Fruit fly (Drosophila melanogaster) whole organism, embryonic: Measurements from ENCODE around the gene CG46460.

Experiments
- Asciz ChIP-seq: fragments of 200-800 bp; sonication (Bioruptor generic); optimal IDR thresholded peaks from 2 replicates; lab custom pipeline; 2017; ENCODE audit warnings: missing biosample characterization, mild to moderate bottlenecking, missing genetic modification characterization, missing genetic modification reagents
- Atf-2 ChIP-seq: fragments of 200-800 bp; sonication (Bioruptor generic); optimal IDR thresholded peaks from 2 replicates; lab custom pipeline; 2016; ENCODE audit warnings: missing biosample characterization, missing genetic modification characterization
- Blimp-1 ChIP-seq: fragments of 200-800 bp; sonication (Bioruptor generic); optimal IDR thresholded peaks from 3 replicates; lab custom pipeline; 2018; ENCODE audit warnings: missing biosample characterization, missing genetic modification characterization, mild to moderate bottlenecking, moderate library complexity, missing genetic modification reagents
- CG10431 ChIP-seq: fragments of 200-800 bp; sonication (Bioruptor generic); optimal IDR thresholded peaks from 3 replicates; lab custom pipeline; 2018; ENCODE audit warnings: missing biosample characterization, mild to moderate bottlenecking, missing genetic modification characterization
- CG10462 ChIP-seq: fragments of 200-800 bp; sonication (Bioruptor generic); optimal IDR thresholded peaks from 2 replicates; lab custom pipeline; 2016; ENCODE audit warnings: missing biosample characterization, missing genetic modification characterization
- CG10979 ChIP-seq: fragments of 200-800 bp; sonication (Bioruptor generic); optimal IDR thresholded peaks from 2 replicates; lab custom pipeline; 2018; ENCODE audit warnings: missing biosample characterization, mild to moderate bottlenecking, missing genetic modification characterization, moderate library complexity
- CG14050 ChIP-seq: fragments of 200-800 bp; sonication (Bioruptor generic); IDR thresholded peaks from 3 replicates; pipeline ENCODE4 v1.3.6; 2022; ENCODE audit warnings: missing biosample characterization, missing genetic modification characterization
- CG15073 ChIP-seq: fragments of 200-800 bp; sonication (Bioruptor generic); optimal IDR thresholded peaks from 2 replicates; lab custom pipeline; 2016; ENCODE audit warnings: missing biosample characterization, missing genetic modification characterization
- CG16863 ChIP-seq: fragments of 200-800 bp; sonication (Bioruptor generic); optimal IDR thresholded peaks from 3 replicates; lab custom pipeline; 2016; ENCODE audit warnings: missing biosample characterization, missing genetic modification characterization
- CG17829 ChIP-seq: fragments of 200-800 bp; optimal IDR thresholded peaks from 2 replicates; lab custom pipeline; 2019; ENCODE audit warnings: missing biosample characterization, mild to moderate bottlenecking, missing genetic modification characterization, moderate library complexity
- CG2120 ChIP-seq: fragments of 200-800 bp; sonication (Bioruptor generic); optimal IDR thresholded peaks from 3 replicates; lab custom pipeline; 2016; ENCODE audit warnings: missing biosample characterization, missing genetic modification characterization
- CG31365 ChIP-seq: fragments of 200-800 bp; sonication (Bioruptor generic); optimal IDR thresholded peaks from 2 replicates; lab custom pipeline; 2018; ENCODE audit warnings: missing biosample characterization, mild to moderate bottlenecking, missing genetic modification characterization
- CG31388 ChIP-seq: fragments of 200-800 bp; sonication (Bioruptor generic); optimal IDR thresholded peaks from 2 replicates; lab custom pipeline; 2016; ENCODE audit warnings: missing biosample characterization, missing genetic modification characterization
- CG31441 ChIP-seq: fragments of 200-800 bp; sonication (Bioruptor generic); IDR thresholded peaks from 2 replicates; pipeline ENCODE4 v1.3.6; 2022; ENCODE audit warnings: missing biosample characterization, missing genetic modification characterization
- CG3163 ChIP-seq: fragments of 200-800 bp; sonication (Bioruptor generic); optimal IDR thresholded peaks from 3 replicates; lab custom pipeline; 2016; ENCODE audit warnings: missing biosample characterization, missing genetic modification characterization
- CG32772 ChIP-seq: fragments of 200-800 bp; sonication (Bioruptor generic); IDR thresholded peaks from 2 replicates; pipeline ENCODE4 v1.3.6; 2022; ENCODE audit warnings: missing biosample characterization, missing genetic modification characterization
- CG3407 ChIP-seq: fragments of 200-800 bp; sonication (Bioruptor generic); optimal IDR thresholded peaks from 2 replicates; lab custom pipeline; 2018; ENCODE audit warnings: missing biosample characterization, mild to moderate bottlenecking, missing genetic modification characterization
- CG34376 ChIP-seq: fragments of 200-800 bp; sonication (Bioruptor generic); optimal IDR thresholded peaks from 2 replicates; lab custom pipeline; 2018; ENCODE audit warnings: missing biosample characterization, mild to moderate bottlenecking, missing genetic modification characterization
- CG3995 ChIP-seq: fragments of 200-800 bp; sonication (Bioruptor generic); optimal IDR thresholded peaks from 3 replicates; lab custom pipeline; 2016; ENCODE audit warnings: missing biosample characterization, missing genetic modification characterization
- CG42726 ChIP-seq: fragments of 200-800 bp; sonication (Bioruptor generic); IDR thresholded peaks from 2 replicates; pipeline ENCODE4 v1.3.6; 2022; ENCODE audit warnings: missing biosample characterization, missing genetic modification characterization; ENCODE audit not compliant: partially characterized antibody
- CG4360 ChIP-seq: fragments of 200-800 bp; sonication (Bioruptor generic); IDR thresholded peaks from 2 replicates; pipeline ENCODE4 v1.3.6; 2022; ENCODE audit warnings: missing biosample characterization, missing genetic modification characterization
- CG7271 ChIP-seq: fragments of 200-800 bp; sonication (Bioruptor generic); optimal IDR thresholded peaks from 2 replicates; lab custom pipeline; 2018; ENCODE audit warnings: missing biosample characterization, mild to moderate bottlenecking, missing genetic modification characterization, moderate library complexity
- CG7372 ChIP-seq: fragments of 200-800 bp; sonication (Bioruptor generic); IDR thresholded peaks from 2 replicates; pipeline ENCODE4 v1.3.6; 2022; ENCODE audit warnings: missing biosample characterization, missing genetic modification characterization
- CG8765 ChIP-seq: fragments of 200-800 bp; sonication (Bioruptor generic); IDR thresholded peaks from 2 replicates; pipeline ENCODE4 v1.3.6; 2022; ENCODE audit warnings: missing biosample characterization, missing genetic modification characterization
- CG9609 ChIP-seq: fragments of 200-800 bp; sonication (Bioruptor generic); optimal IDR thresholded peaks from 3 replicates; lab custom pipeline; 2016; ENCODE audit warnings: missing biosample characterization, missing genetic modification characterization
- CG9797 ChIP-seq: fragments of 200-800 bp; sonication (Bioruptor generic); optimal IDR thresholded peaks from 3 replicates; lab custom pipeline; 2018; ENCODE audit warnings: missing biosample characterization, mild to moderate bottlenecking, missing genetic modification characterization
- CG9932 ChIP-seq: fragments of 200-800 bp; sonication (Bioruptor generic); IDR thresholded peaks from 2 replicates; pipeline ENCODE4 v1.3.6; 2022; ENCODE audit warnings: missing biosample characterization, missing genetic modification characterization
- D19A ChIP-seq: fragments of 200-800 bp; optimal IDR thresholded peaks from 3 replicates; lab custom pipeline; 2019; ENCODE audit warnings: missing biosample characterization, mild to moderate bottlenecking, missing genetic modification characterization, moderate library complexity
- Dbx ChIP-seq: fragments of 200-800 bp; sonication (Bioruptor generic); IDR thresholded peaks from 3 replicates; pipeline ENCODE4 v1.3.6; 2022; ENCODE audit warnings: missing biosample characterization, missing genetic modification characterization
- Eip74EF ChIP-seq, 2 experiments: fragments of 200-800 bp in 1 of 2; fragments of >200 bp in 1 of 2; sonication (Bioruptor generic) in 1 of 2; optimal IDR thresholded peaks; 2 replicates each; lab custom pipeline; 2017 to 2019; ENCODE audit warnings: missing biosample characterization in 2 of 2, missing genetic modification characterization in 2 of 2, mild to moderate bottlenecking in 1 of 2, moderate library complexity in 1 of 2
- Elba2 ChIP-seq: fragments of 200-800 bp; sonication (Bioruptor generic); optimal IDR thresholded peaks from 3 replicates; lab custom pipeline; 2016; ENCODE audit warnings: missing biosample characterization, missing genetic modification characterization
- Hey ChIP-seq: fragments of 200-800 bp; sonication (Bioruptor generic); optimal IDR thresholded peaks from 3 replicates; lab custom pipeline; 2018; ENCODE audit warnings: missing biosample characterization, mild to moderate bottlenecking, missing genetic modification characterization
- HmgD ChIP-seq: fragments of 200-800 bp; sonication (Bioruptor generic); optimal IDR thresholded peaks from 3 replicates; lab custom pipeline; 2016; ENCODE audit warnings: missing biosample characterization, missing genetic modification characterization
- Six4 ChIP-seq: fragments of 200-800 bp; sonication (Bioruptor generic); optimal IDR thresholded peaks from 2 replicates; lab custom pipeline; 2016; ENCODE audit warnings: missing biosample characterization, missing genetic modification characterization
- Sry-β ChIP-seq: fragments of 200-800 bp; sonication (Bioruptor generic); optimal IDR thresholded peaks from 2 replicates; lab custom pipeline; 2018; ENCODE audit warnings: missing biosample characterization, mild to moderate bottlenecking, missing genetic modification characterization, moderate library complexity
- ac ChIP-seq: fragments of 200-800 bp; sonication (Bioruptor generic); optimal IDR thresholded peaks from 3 replicates; lab custom pipeline; 2017; ENCODE audit warnings: missing biosample characterization, mild to moderate bottlenecking, missing genetic modification characterization
- al ChIP-seq: fragments of 200-800 bp; sonication (Bioruptor generic); IDR thresholded peaks from 2 replicates; pipeline ENCODE4 v1.3.6; 2022; ENCODE audit warnings: missing biosample characterization, missing genetic modification characterization
- bcd ChIP-seq: fragments of 200-800 bp; sonication (Bioruptor generic); optimal IDR thresholded peaks from 2 replicates; lab custom pipeline; 2017; ENCODE audit warnings: missing biosample characterization, mild to moderate bottlenecking, missing genetic modification characterization
- crp ChIP-seq, 2 experiments: fragments of 200-800 bp; sonication (Bioruptor generic); optimal IDR thresholded peaks; 2 replicates in 1 of 2; 3 replicates in 1 of 2; lab custom pipeline; 2017; ENCODE audit warnings: missing biosample characterization in 2 of 2, missing genetic modification characterization in 2 of 2, mild to moderate bottlenecking in 1 of 2, moderate library complexity in 1 of 2
- dmrt11E ChIP-seq: fragments of 200-800 bp; sonication (Bioruptor generic); optimal IDR thresholded peaks from 3 replicates; lab custom pipeline; 2018; ENCODE audit warnings: missing biosample characterization, mild to moderate bottlenecking, missing genetic modification characterization, moderate library complexity
- emc ChIP-seq: fragments of 200-800 bp; sonication (Bioruptor generic); optimal IDR thresholded peaks from 2 replicates; lab custom pipeline; 2016; ENCODE audit warnings: missing biosample characterization, missing genetic modification characterization
- ham ChIP-seq: fragments of 200-800 bp; sonication (Bioruptor generic); IDR thresholded peaks from 2 replicates; pipeline ENCODE4 v1.3.6; 2022; ENCODE audit warnings: missing biosample characterization, missing genetic modification characterization
- kni ChIP-seq: fragments of 200-800 bp; sonication (Bioruptor generic); optimal IDR thresholded peaks from 3 replicates; lab custom pipeline; 2017; ENCODE audit warnings: mild to moderate bottlenecking, missing biosample characterization, missing genetic modification reagents, missing genetic modification characterization
- lilli ChIP-seq: fragments of 200-800 bp; sonication (Bioruptor generic); optimal IDR thresholded peaks from 3 replicates; lab custom pipeline; 2016; ENCODE audit warnings: missing biosample characterization, missing genetic modification characterization
- luna ChIP-seq: fragments of 200-800 bp; sonication (Bioruptor generic); optimal IDR thresholded peaks from 2 replicates; lab custom pipeline; 2016; ENCODE audit warnings: missing biosample characterization, missing genetic modification characterization
- row ChIP-seq: fragments of 200-800 bp; sonication (Bioruptor generic); IDR thresholded peaks from 3 replicates; pipeline ENCODE4 v1.3.6; 2022; ENCODE audit warnings: missing biosample characterization, missing genetic modification characterization
- sens ChIP-seq: fragments of 200-800 bp; sonication (Bioruptor generic); peaks from one replicate; lab custom pipeline; 2016; ENCODE audit warnings: missing biosample characterization, missing genetic modification characterization
- tin ChIP-seq: fragments of 200-800 bp; sonication (Bioruptor generic); optimal IDR thresholded peaks from 3 replicates; lab custom pipeline; 2016; ENCODE audit warnings: missing biosample characterization, missing genetic modification characterization
- tll ChIP-seq, 2 experiments: fragments of 200-800 bp in 1 of 2; fragments of >200 bp in 1 of 2; sonication (Bioruptor generic) in 1 of 2; optimal IDR thresholded peaks; 2 replicates each; lab custom pipeline; 2017 to 2019; ENCODE audit warnings: missing biosample characterization in 2 of 2, missing genetic modification characterization in 2 of 2, mild to moderate bottlenecking in 1 of 2, moderate library complexity in 1 of 2
- wor ChIP-seq: fragments of 200-800 bp; sonication (Bioruptor generic); IDR thresholded peaks from 2 replicates; pipeline ENCODE4 v1.3.6; 2022; ENCODE audit warnings: missing biosample characterization, missing genetic modification characterization

CG46460 gene

DNA sequence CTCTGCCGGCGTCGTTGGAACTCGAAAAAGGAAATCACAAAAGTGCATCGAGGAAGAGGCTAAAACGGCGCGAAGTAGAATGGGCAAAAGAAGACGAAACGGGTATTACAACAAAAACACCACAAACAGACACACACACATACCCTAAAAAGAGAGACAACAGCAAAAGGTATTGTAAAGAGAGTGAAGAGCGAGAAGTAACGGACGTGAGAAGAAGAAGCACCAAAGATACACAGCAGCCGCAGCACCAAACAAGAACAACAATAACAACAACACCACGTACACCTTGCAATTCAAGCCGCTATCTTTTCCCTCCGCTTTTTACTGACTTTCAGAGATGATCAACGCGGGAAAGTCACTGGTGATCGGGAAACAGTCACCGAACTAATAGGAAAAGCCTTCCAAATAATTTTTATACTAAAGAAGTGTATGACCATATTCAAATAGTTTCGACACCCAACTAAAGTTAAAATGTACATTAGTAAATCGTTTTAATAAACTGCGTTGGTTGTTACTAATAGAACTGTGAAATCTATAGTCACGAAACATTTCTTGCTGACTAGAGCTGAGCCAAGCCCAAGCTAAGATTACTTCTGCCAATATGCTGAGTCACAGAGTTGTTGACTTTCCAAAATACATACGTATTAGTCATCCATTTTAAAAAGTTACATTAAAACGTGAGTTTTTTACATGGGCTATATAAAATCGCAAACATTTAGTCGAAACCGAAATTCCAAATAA is 25.2 kb upstream of the CG46460 start (continued):
- TF ChIP-seq CG3995 (GFP tag; lab: Kevin White, UChicago) (peak; percentile 92), CG7271 (tag; lab: Kevin White, UChicago) (no peak), tin (no peak), CG2120 (GFP tag; lab: Kevin White, UChicago) (no peak), HmgD (GFP tag; lab: Kevin White, UChicago) (peak; percentile 54), CG10462 (GFP tag; lab: Kevin White, UChicago) (no peak), CG14050 (GFP tag; lab: Robert Waterston, UW) (no peak), sens (no peak), tll (GFP tag; optimal IDR thresholded peaks at IDR 0.05; lab: Kevin White, UChicago) (peak; percentile 23 to 75), row (GFP tag; lab: Robert Waterston, UW) (peak; percentile 40), CG10979 (tag; lab: Kevin White, UChicago) (no peak), CG8765 (no peak), CG31365 (tag; lab: Kevin White, UChicago) (no peak), CG31441 (GFP tag; lab: Robert Waterston, UW) (peak; percentile 48; the same call in 1 of the 2 replicates), CG31388 (GFP tag; lab: Kevin White, UChicago) (no peak), lilli (GFP tag; lab: Kevin White, UChicago) (no peak), CG4360 (GFP tag; lab: Robert Waterston, UW) (peak; percentile 99), CG32772 (GFP tag; lab: Robert Waterston, UW) (no peak), Elba2 (no peak), Six4 (no peak), CG7372 (GFP tag; lab: Robert Waterston, UW) (no peak), CG9797 (GFP tag; lab: Kevin White, UChicago) (no peak), CG3407 (GFP tag; lab: Kevin White, UChicago) (no peak), bcd (GFP tag; lab: Kevin White, UChicago) (no peak), Sry-β (peak; percentile 85), Dbx (GFP tag; lab: Robert Waterston, UW) (no peak), CG10431 (GFP tag; lab: Kevin White, UChicago) (no peak), wor (GFP tag; lab: Robert Waterston, UW) (no peak), crp (GFP tag; optimal IDR thresholded peaks at IDR 0.05; lab: Kevin White, UChicago) (no peak), CG3163 (peak; percentile 81), CG15073 (GFP tag; lab: Kevin White, UChicago) (no peak), CG34376 (GFP tag; lab: Kevin White, UChicago) (no peak), Hey (tag; lab: Kevin White, UChicago) (no peak), CG42726 (GFP tag; lab: Robert Waterston, UW) (no peak), al (GFP tag; lab: Robert Waterston, UW) (no peak), Atf-2 (GFP tag; lab: Kevin White, UChicago) (peak; percentile 20), CG9932 (no peak), Asciz (GFP tag; lab: Kevin White, UChicago) (no peak), dmrt11E (tag; lab: Kevin White, UChicago) (no peak), ac (no peak), ham (GFP tag; lab: Robert Waterston, UW) (no peak), D19A (tag; lab: Kevin White, UChicago) (no peak), luna (GFP tag; lab: Kevin White, UChicago) (no peak), CG9609 (GFP tag; lab: Kevin White, UChicago) (no peak), Blimp-1 (GFP tag; lab: Kevin White, UChicago) (no peak), kni (GFP tag; lab: Kevin White, UChicago) (peak; percentile 46), CG17829 (peak; percentile 2), emc (GFP tag; lab: Kevin White, UChicago) (no peak), Eip74EF (GFP tag; optimal IDR thresholded peaks at IDR 0.05; lab: Kevin White, UChicago) (no peak), CG16863 (GFP tag; lab: Kevin White, UChicago) (no peak)
